Worm (Caenorhabditis elegans) whole organism, L2 larva: ENCODE measurements around the gene C17E7.12.

Source experiments
- C34F6.9 ChIP-seq: fragments of 150-350 bp; optimal IDR thresholded peaks from 2 replicates; lab custom pipeline; 2014; ENCODE audit warnings: missing biosample characterization, missing genetic modification characterization
- F13H6.1 ChIP-seq: sonication (generic microtip); optimal IDR thresholded peaks from 2 replicates; lab custom pipeline; 2016; ENCODE audit warnings: missing genetic modification characterization, missing compliant biosample characterization
- Y55F3AM.14 ChIP-seq: fragments of 200-800 bp; sonication (Bioruptor generic); optimal IDR thresholded peaks from 2 replicates; lab custom pipeline; 2018; ENCODE audit warnings: mild to moderate bottlenecking, missing genetic modification characterization, missing compliant biosample characterization
- alr-1 ChIP-seq: fragments of 150-350 bp; optimal IDR thresholded peaks from 2 replicates; lab custom pipeline; 2014; ENCODE audit warnings: missing biosample characterization, missing genetic modification characterization
- aly-2 ChIP-seq: fragments of 150-350 bp; optimal IDR thresholded peaks from 2 replicates; lab custom pipeline; 2014; ENCODE audit warnings: missing biosample characterization, missing genetic modification characterization
- ama-1 ChIP-seq: fragments of 150-350 bp; optimal IDR thresholded peaks from 2 replicates; lab custom pipeline; 2018; ENCODE audit warnings: inconsistent platforms
- crh-2 ChIP-seq: sonication (generic microtip); optimal IDR thresholded peaks from 2 replicates; lab custom pipeline; 2017; ENCODE audit warnings: missing biosample characterization, missing genetic modification characterization
- dmd-4 ChIP-seq: sonication (generic microtip); optimal IDR thresholded peaks from 2 replicates; lab custom pipeline; 2017; ENCODE audit warnings: missing biosample characterization, missing genetic modification characterization
- egl-27 ChIP-seq: sonication (generic microtip); optimal IDR thresholded peaks from 3 replicates; lab custom pipeline; 2017; ENCODE audit warnings: missing biosample characterization, missing genetic modification reagents, missing genetic modification characterization
- elt-1 ChIP-seq: fragments of 150-350 bp; optimal IDR thresholded peaks from 2 replicates; lab custom pipeline; 2014; ENCODE audit warnings: missing biosample characterization, missing genetic modification characterization
- elt-3 ChIP-seq: sonication (generic microtip); optimal IDR thresholded peaks from 2 replicates; lab custom pipeline; 2017; ENCODE audit warnings: missing biosample characterization, missing genetic modification characterization
- fos-1 ChIP-seq: fragments of 150-350 bp; optimal IDR thresholded peaks from 2 replicates; lab custom pipeline; 2014; ENCODE audit warnings: missing biosample characterization, missing genetic modification characterization
- lin-11 ChIP-seq: fragments of 150-350 bp; sonication (generic microtip); optimal IDR thresholded peaks from 2 replicates; lab custom pipeline; 2014; ENCODE audit warnings: missing biosample characterization, missing genetic modification characterization, inconsistent platforms, mixed read lengths
- lin-13 ChIP-seq: fragments of 150-350 bp; optimal IDR thresholded peaks from 2 replicates; lab custom pipeline; 2014; ENCODE audit warnings: missing biosample characterization, missing genetic modification reagents, missing genetic modification characterization
- lin-39 ChIP-seq: fragments of 150-350 bp; optimal IDR thresholded peaks from 2 replicates; lab custom pipeline; 2014; ENCODE audit warnings: missing biosample characterization, missing genetic modification reagents, missing genetic modification characterization
- lsy-2 ChIP-seq, 2 experiments: fragments of 150-350 bp in 1 of 2; sonication (generic microtip) in 1 of 2; optimal IDR thresholded peaks; 2 replicates each; lab custom pipeline; 2014 to 2017; ENCODE audit warnings: missing biosample characterization in 2 of 2, missing genetic modification characterization in 2 of 2
- mbf-1 ChIP-seq: sonication (generic microtip); optimal IDR thresholded peaks from 2 replicates; lab custom pipeline; 2017; ENCODE audit warnings: missing biosample characterization, missing genetic modification characterization
- mdl-1 ChIP-seq, 2 experiments: fragments of 150-350 bp in 1 of 2; sonication (generic microtip) in 1 of 2; optimal IDR thresholded peaks; 2 replicates each; lab custom pipeline; 2017; ENCODE audit warnings: missing biosample characterization in 2 of 2, missing genetic modification characterization in 2 of 2
- nhr-10 ChIP-seq: sonication (generic microtip); optimal IDR thresholded peaks from 2 replicates; lab custom pipeline; 2017; ENCODE audit warnings: missing biosample characterization, missing genetic modification characterization
- nhr-12 ChIP-seq: fragments of 150-350 bp; optimal IDR thresholded peaks from 2 replicates; lab custom pipeline; 2014; ENCODE audit warnings: missing biosample characterization, missing genetic modification characterization
- nhr-129 ChIP-seq: fragments of 150-350 bp; optimal IDR thresholded peaks from 2 replicates; lab custom pipeline; 2014; ENCODE audit warnings: missing biosample characterization, missing genetic modification characterization
- nhr-21 ChIP-seq: fragments of 150-350 bp; optimal IDR thresholded peaks from 2 replicates; lab custom pipeline; 2014; ENCODE audit warnings: missing biosample characterization, missing genetic modification characterization
- nhr-25 ChIP-seq: fragments of 150-350 bp; sonication (generic microtip); optimal IDR thresholded peaks from 3 replicates; lab custom pipeline; 2014; ENCODE audit warnings: missing biosample characterization, missing genetic modification characterization
- nhr-6 ChIP-seq: fragments of 150-350 bp; optimal IDR thresholded peaks from 2 replicates; lab custom pipeline; 2014; ENCODE audit warnings: missing biosample characterization, missing genetic modification characterization
- nhr-77 ChIP-seq: fragments of 150-350 bp; optimal IDR thresholded peaks from 2 replicates; lab custom pipeline; 2014; ENCODE audit warnings: missing biosample characterization, missing genetic modification characterization
- peb-1 ChIP-seq: fragments of 150-350 bp; optimal IDR thresholded peaks from 2 replicates; lab custom pipeline; 2014; ENCODE audit warnings: missing biosample characterization, missing genetic modification characterization
- skn-1 ChIP-seq: sonication (generic microtip); optimal IDR thresholded peaks from 2 replicates; lab custom pipeline; 2017; ENCODE audit warnings: missing biosample characterization, missing genetic modification characterization
- sma-3 ChIP-seq: sonication (generic microtip); optimal IDR thresholded peaks from 2 replicates; lab custom pipeline; 2016; ENCODE audit warnings: missing genetic modification reagents, missing genetic modification characterization, missing compliant biosample characterization
- sma-9 ChIP-seq, 2 experiments: fragments of 150-350 bp in 1 of 2; sonication (generic microtip) in 1 of 2; optimal IDR thresholded peaks; 2 replicates each; lab custom pipeline; 2014 to 2016; ENCODE audit warnings: missing genetic modification characterization in 2 of 2, mild to moderate bottlenecking in 1 of 2, missing biosample characterization in 1 of 2, missing compliant biosample characterization in 1 of 2, missing genetic modification reagents in 1 of 2, moderate library complexity in 1 of 2
- snpc-4 ChIP-seq: fragments of 150-350 bp; optimal IDR thresholded peaks from 2 replicates; lab custom pipeline; 2014; ENCODE audit warnings: missing biosample characterization, missing genetic modification characterization
- unc-39 ChIP-seq: fragments of 150-350 bp; optimal IDR thresholded peaks from 2 replicates; lab custom pipeline; 2014; ENCODE audit warnings: missing biosample characterization, missing genetic modification characterization
- unc-62 ChIP-seq: fragments of 150-350 bp; optimal IDR thresholded peaks from 2 replicates; lab custom pipeline; 2014; ENCODE audit warnings: missing biosample characterization, missing genetic modification reagents, missing genetic modification characterization
- zag-1 ChIP-seq: fragments of 150-350 bp; optimal IDR thresholded peaks from 2 replicates; lab custom pipeline; 2014; ENCODE audit warnings: missing biosample characterization, missing genetic modification characterization
- ztf-1 ChIP-seq: fragments of 200-800 bp; sonication (Bioruptor generic); conservative IDR thresholded peaks from 2 replicates; pipeline ENCODE4 v1.3.6; 2022; ENCODE audit warnings: missing genetic modification characterization, missing compliant biosample characterization
- ztf-4 ChIP-seq: fragments of 150-350 bp; optimal IDR thresholded peaks from 2 replicates; lab custom pipeline; 2014; ENCODE audit warnings: missing biosample characterization, missing genetic modification characterization

C17E7.12 gene

DNA sequence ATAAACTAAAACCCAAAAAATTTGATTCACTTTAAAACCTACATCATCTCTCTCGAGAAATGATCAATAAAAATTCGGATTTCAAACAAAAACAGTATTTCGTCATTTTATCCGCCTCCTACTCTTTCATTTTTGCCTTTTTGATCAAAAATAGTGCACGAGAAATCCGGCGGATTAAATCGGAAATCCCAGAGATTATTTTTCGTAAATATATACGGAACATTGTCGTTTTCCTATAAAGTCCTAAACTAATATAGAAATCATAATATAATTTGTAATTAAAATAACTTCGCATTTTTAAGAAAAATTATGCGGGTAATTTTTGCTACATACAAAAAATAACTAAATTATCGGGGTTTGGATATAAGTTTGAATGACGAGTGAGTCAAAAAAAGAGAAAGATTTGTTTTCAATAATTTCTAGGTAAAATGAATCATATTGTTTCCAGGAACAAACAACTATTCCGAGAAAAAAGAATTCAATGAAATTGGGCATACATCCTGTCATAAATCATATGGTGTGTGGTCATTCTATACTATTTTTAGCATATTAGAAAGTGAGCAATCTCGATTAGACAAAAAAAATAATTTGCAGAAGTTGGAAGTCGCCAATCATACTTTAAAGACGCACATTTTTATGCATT is 17.6 kb downstream of the C17E7.12 start, which contains the start of gene nhr-158:
Gene nhr-158 (minus strand): TSS at position 51 of the 643 bp plus-strand sequence.
- TF ChIP-seq skn-1 (tag; lab: Kevin White, UChicago), result no peak
- no peak for TF ChIP-seq peb-1 (tag; lab: Kevin White, UChicago)
- peak; percentile 1 for TF ChIP-seq C34F6.9 (tag; lab: Kevin White, UChicago)
- TF ChIP-seq unc-39, result no peak
- peak; percentile 35 for TF ChIP-seq ztf-4 (tag; lab: Kevin White, UChicago)
- TF ChIP-seq lsy-2 (tag; optimal IDR thresholded peaks at IDR 0.05; lab: Kevin White, UChicago), result peak in 1 of 2 experiments; percentile 42
- peak; percentile 54 for TF ChIP-seq dmd-4
- no peak for TF ChIP-seq Y55F3AM.14 (GFP tag; lab: Kevin White, UChicago)
- no peak for TF ChIP-seq mbf-1 (tag; lab: Kevin White, UChicago)
- TF ChIP-seq nhr-129, result no peak
- no peak for TF ChIP-seq zag-1 (tag; lab: Kevin White, UChicago)
- peak; percentile 87 for TF ChIP-seq nhr-21 (tag; lab: Kevin White, UChicago)
- TF ChIP-seq sma-9 (GFP tag; optimal IDR thresholded peaks at IDR 0.05; lab: Kevin White, UChicago), result peak; percentile 55
- no peak for TF ChIP-seq sma-9 (tag; optimal IDR thresholded peaks at IDR 0.05; lab: Kevin White, UChicago)
- no peak for TF ChIP-seq mdl-1 (tag; optimal IDR thresholded peaks at IDR 0.05; lab: Kevin White, UChicago)

DNA sequence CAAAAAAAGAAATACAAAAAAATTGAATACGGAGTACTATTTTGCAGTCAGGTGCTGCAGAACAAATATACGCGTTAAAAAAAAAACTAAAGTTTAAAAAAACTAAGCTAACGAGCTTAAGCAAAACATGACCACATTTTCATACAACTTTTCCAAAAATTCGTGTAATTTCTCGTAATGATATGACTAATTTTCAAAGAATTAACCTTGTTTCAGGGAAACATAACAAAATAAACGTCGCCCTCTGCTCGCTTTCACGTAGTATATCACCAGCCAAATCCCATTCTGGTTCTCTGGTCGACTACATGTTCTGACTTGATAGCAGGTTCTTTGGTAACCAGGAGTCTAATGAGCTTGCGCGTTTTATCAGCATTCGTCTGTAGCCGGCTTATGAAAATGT is 21.5 kb downstream of the C17E7.12 start:
- TF ChIP-seq lsy-2 (tag; optimal IDR thresholded peaks at IDR 0.05; lab: Kevin White, UChicago) (peak in 1 of 2 experiments; percentile 24), mbf-1 (tag; lab: Kevin White, UChicago) (no peak), peb-1 (tag; lab: Kevin White, UChicago) (no peak), nhr-21 (tag; lab: Kevin White, UChicago) (peak; percentile 86), ztf-4 (tag; lab: Kevin White, UChicago) (peak; percentile 59), lin-13 (GFP tag; lab: Kevin White, UChicago) (no peak), F13H6.1 (tag; lab: Kevin White, UChicago) (no peak), dmd-4 (peak; percentile 62), skn-1 (tag; lab: Kevin White, UChicago) (no peak), lin-11 (no peak), nhr-6 (tag; lab: Kevin White, UChicago) (peak; percentile 1), nhr-77 (no peak), egl-27 (tag; lab: Kevin White, UChicago) (no peak)

DNA sequence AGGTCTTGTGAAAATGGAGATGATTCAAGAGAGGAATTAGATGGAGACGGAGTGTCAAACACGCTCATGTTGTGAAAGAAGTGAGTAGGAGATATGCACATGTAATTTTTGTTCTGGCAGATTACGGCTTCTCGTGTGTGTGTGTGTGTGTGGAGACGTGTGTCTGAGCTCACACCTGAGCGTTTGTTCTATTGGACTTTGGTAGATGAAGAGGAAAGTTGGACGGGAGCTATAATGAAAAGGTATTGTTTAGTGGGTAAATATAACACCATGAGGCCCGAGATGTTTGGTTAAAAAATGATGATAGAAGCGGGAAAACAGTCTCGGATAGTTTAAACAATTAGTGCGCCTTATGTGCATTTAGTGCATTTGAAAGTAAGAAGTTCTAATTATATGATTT is 22.9 kb downstream of the C17E7.12 start, which contains the start of gene nhr-157:
Gene nhr-157 (minus strand): TSS at position 101 of the 400 bp plus-strand sequence.
- no peak for TF ChIP-seq unc-39
- TF ChIP-seq nhr-77, result no peak
- no peak for TF ChIP-seq egl-27 (tag; lab: Kevin White, UChicago)
- no peak for TF ChIP-seq ama-1 (lab: Kevin White, UChicago)
- TF ChIP-seq fos-1 (tag; lab: Kevin White, UChicago), result no peak
- no peak for TF ChIP-seq ztf-1
- TF ChIP-seq lin-13 (GFP tag; lab: Kevin White, UChicago), result no peak
- no peak for TF ChIP-seq dmd-4
- no peak for TF ChIP-seq lsy-2 (tag; optimal IDR thresholded peaks at IDR 0.05; lab: Kevin White, UChicago)
- TF ChIP-seq nhr-12 (tag; lab: Kevin White, UChicago), result no peak
- TF ChIP-seq crh-2 (tag; lab: Kevin White, UChicago), result no peak
- TF ChIP-seq nhr-25 (tag; lab: Kevin White, UChicago), result no peak
- TF ChIP-seq nhr-10 (tag; lab: Kevin White, UChicago), result no peak

DNA sequence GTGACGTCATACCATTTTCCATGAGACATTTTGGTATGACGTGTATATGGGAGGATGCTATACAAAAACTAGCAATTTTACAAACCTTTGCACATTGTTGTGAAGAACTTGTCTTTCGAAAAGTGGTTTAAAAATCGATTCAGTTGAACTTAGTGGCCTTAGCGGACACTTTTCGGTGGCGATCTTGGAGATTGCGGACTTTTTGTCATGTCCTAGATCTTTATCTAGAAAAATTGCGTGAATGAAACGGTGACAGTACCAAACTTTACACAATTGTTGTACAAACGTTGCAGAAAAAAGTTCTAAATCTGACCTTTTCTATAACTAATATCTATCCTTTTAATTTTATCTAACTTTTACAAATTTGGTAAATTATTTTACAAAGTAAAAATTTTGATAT is 26.5 kb downstream of the C17E7.12 start:
- no peak for TF ChIP-seq nhr-12 (tag; lab: Kevin White, UChicago)
- TF ChIP-seq elt-1 (tag; lab: Kevin White, UChicago), result peak; percentile 38

DNA sequence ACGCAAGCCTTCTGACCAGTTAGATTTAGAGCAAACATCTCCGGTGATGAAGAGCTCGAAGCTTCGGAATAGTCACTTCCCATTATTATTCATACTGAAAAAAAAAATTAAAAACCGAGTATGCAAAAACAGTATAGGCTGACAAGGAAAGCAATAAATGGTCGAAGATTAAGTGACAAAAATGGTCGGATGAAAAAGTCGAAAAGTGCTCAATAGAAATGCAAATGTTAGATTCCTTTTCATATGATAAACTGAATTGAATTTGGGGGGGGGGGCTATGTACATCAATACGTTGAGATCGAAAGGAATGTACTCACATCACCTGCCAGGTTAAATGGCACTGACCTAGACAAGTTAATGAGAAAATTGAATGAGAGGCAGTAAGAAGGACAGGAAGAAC is 29.0 kb downstream of the C17E7.12 start, which contains the start of gene nhr-187:
Gene nhr-187 (minus strand): TSS at position 101 of the 400 bp plus-strand sequence.
- TF ChIP-seq lin-39 (no peak), sma-3 (GFP tag; lab: Kevin White, UChicago) (no peak), dmd-4 (no peak), unc-39 (no peak), elt-3 (tag; lab: Kevin White, UChicago) (no peak), alr-1 (tag; lab: Kevin White, UChicago) (no peak), aly-2 (tag; lab: Kevin White, UChicago) (no peak), nhr-77 (no peak), unc-62 (GFP tag; lab: Kevin White, UChicago) (no peak), snpc-4 (tag; lab: Kevin White, UChicago) (no peak), ama-1 (lab: Kevin White, UChicago) (no peak), nhr-129 (no peak)
